Worm (Caenorhabditis elegans): ENCODE results near the gene B0524.2.

Gene B0524.2

ce11 chrIII:1932018-1932417 is 38.2 kb downstream of the B0524.2 start:
- no peak for TF ChIP-seq unc-62 (GFP tag; optimal IDR thresholded peaks at IDR 0.05)

- no peak for TF ChIP-seq unc-62 (GFP tag; optimal IDR thresholded peaks at IDR 0.05)
Measured at ce11 chrIII:1934141-1934540, 40.3 kb downstream of the B0524.2 start.

ce11 chrIII:1937879-1938438 is 44.1 kb downstream of the B0524.2 start:
- TF ChIP-seq unc-62 (GFP tag; optimal IDR thresholded peaks at IDR 0.05), result no peak

- TF ChIP-seq unc-62 (GFP tag; optimal IDR thresholded peaks at IDR 0.05), result no peak
Measured at ce11 chrIII:1938712-1939624, 45.1 kb downstream of the B0524.2 start.

- TF ChIP-seq unc-62 (GFP tag; optimal IDR thresholded peaks at IDR 0.05), result no peak
Measured at ce11 chrIII:1939625-1939988, 45.8 kb downstream of the B0524.2 start.

- TF ChIP-seq unc-62 (GFP tag; optimal IDR thresholded peaks at IDR 0.05), result no peak
Measured at ce11 chrIII:1943488-1943887, 49.6 kb downstream of the B0524.2 start, which contains the start of gene F53A3.1. Gene F53A3.1, minus strand, starts transcription at chrIII:1943637.

ce11 chrIII:1947851-1948250 is 54.0 kb downstream of the B0524.2 start:
- TF ChIP-seq unc-62 (GFP tag; optimal IDR thresholded peaks at IDR 0.05), result no peak

- TF ChIP-seq unc-62 (GFP tag; optimal IDR thresholded peaks at IDR 0.05), result no peak
Measured at ce11 chrIII:1949362-1949761, 55.5 kb downstream of the B0524.2 start.
